Worm (Caenorhabditis elegans): ENCODE results near the gene lir-2.

lir-2 gene

DNA sequence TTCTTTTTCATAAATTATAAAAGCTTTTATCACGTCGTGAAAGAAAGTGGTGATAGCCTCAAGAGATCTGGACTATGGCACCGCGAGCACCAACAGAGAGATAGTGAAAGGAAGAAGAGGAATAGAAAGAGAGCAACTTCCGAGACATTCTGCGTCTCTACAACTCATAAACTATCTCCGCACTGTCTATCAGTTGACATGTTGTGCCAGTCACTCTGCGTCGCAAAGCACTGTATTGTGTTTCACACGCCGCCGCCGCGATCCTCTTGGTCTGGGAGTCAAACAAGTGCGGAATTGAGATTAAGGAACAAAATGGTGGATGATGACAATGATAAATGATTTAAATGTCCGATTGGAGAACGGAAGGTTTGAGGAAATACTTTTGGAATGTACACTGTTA lies 43.6 kb upstream of the lir-2 start:
- TF ChIP-seq tbx-2 (tag; optimal IDR thresholded peaks at IDR 0.05) (peak; percentile 29), swsn-7 (tag; optimal IDR thresholded peaks at IDR 0.05) (peak; percentile 21), unc-62 (GFP tag; optimal IDR thresholded peaks at IDR 0.05) (no peak), efl-1 (optimal IDR thresholded peaks at IDR 0.05) (peak; percentile 3 to 24), efl-1 (GFP tag; optimal IDR thresholded peaks at IDR 0.05 in 1 of 2) (peak in 1 of 2 experiments; percentile 12), mef-2 (tag; optimal IDR thresholded peaks at IDR 0.05) (no peak), tlp-1 (tag; optimal IDR thresholded peaks at IDR 0.05) (no peak), elt-2 (tag; optimal IDR thresholded peaks at IDR 0.05) (peak; percentile 48), nhr-84 (tag; optimal IDR thresholded peaks at IDR 0.05) (no peak), zip-4 (GFP tag; optimal IDR thresholded peaks at IDR 0.05) (no peak), egl-27 (tag; optimal IDR thresholded peaks at IDR 0.05) (no peak), ceh-90 (tag; optimal IDR thresholded peaks at IDR 0.05) (no peak), lin-35 (GFP tag; optimal IDR thresholded peaks at IDR 0.05) (no peak), nhr-11 (tag; optimal IDR thresholded peaks at IDR 0.05) (no peak), jun-1 (tag; optimal IDR thresholded peaks at IDR 0.05) (peak; percentile 26), dpl-1 (GFP tag; optimal IDR thresholded peaks at IDR 0.05) (no peak), blmp-1 (tag; optimal IDR thresholded peaks at IDR 0.05) (peak; percentile 37), unc-98 (GFP tag; IDR thresholded peaks at IDR 0.05) (no peak), mdl-1 (tag; optimal IDR thresholded peaks at IDR 0.05) (peak in 1 of 2 experiments; percentile 1), aly-2 (tag; optimal IDR thresholded peaks at IDR 0.05) (no peak), hlh-17 (GFP tag; optimal IDR thresholded peaks at IDR 0.05; ENCODE audit: borderline replicate concordance) (no peak), nhr-71 (tag; optimal IDR thresholded peaks at IDR 0.05) (peak; percentile 35), mab-9 (GFP tag; IDR thresholded peaks at IDR 0.05) (no peak), skn-1 (tag; optimal IDR thresholded peaks at IDR 0.05) (no peak), hpl-2 (GFP tag; optimal IDR thresholded peaks at IDR 0.05) (no peak), lin-14 (GFP tag; optimal IDR thresholded peaks at IDR 0.05) (peak; percentile 43), rnt-1 (tag; optimal IDR thresholded peaks at IDR 0.05) (peak; percentile 58), unc-86 (tag; optimal IDR thresholded peaks at IDR 0.05) (no peak), ama-1 (optimal IDR thresholded peaks at IDR 0.05) (no peak), grh-1 (GFP tag; IDR thresholded peaks at IDR 0.05) (no peak), nhr-90 (tag; optimal IDR thresholded peaks at IDR 0.05; ENCODE audit: poor library complexity) (no peak), C16A3.4 (tag; optimal IDR thresholded peaks at IDR 0.05) (no peak)

DNA sequence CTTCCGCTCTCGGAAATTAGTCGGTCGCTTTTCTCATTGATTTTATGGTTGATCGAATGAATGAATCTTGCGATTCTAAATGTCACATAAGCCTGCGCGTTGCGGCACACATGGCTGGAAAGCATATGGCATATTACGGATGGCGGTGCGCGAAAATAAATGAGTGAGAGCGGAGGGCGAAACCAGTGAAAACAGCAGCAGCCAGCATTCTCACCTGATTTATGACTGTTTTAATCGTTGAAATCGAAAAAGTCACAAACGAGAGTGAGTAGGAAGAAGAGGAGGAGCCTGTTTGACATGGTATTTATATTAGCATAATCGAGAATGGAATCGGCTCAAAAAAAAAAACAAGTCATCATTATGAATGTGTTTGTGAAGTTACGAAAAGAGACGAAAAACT lies 42.8 kb upstream of the lir-2 start:
- no peak for TF ChIP-seq ceh-90 (tag; optimal IDR thresholded peaks at IDR 0.05)
- peak; percentile 3 for TF ChIP-seq lin-14 (GFP tag; optimal IDR thresholded peaks at IDR 0.05)
- TF ChIP-seq hlh-4 (tag; optimal IDR thresholded peaks at IDR 0.05), result no peak
- TF ChIP-seq fkh-4 (tag; optimal IDR thresholded peaks at IDR 0.05; ENCODE audit: borderline replicate concordance), result no peak
- no peak for TF ChIP-seq dsc-1 (tag; optimal IDR thresholded peaks at IDR 0.05)
- no peak for TF ChIP-seq mdl-1 (tag; optimal IDR thresholded peaks at IDR 0.05)
- TF ChIP-seq nhr-47 (tag; optimal IDR thresholded peaks at IDR 0.05), result no peak
- TF ChIP-seq blmp-1 (tag; optimal IDR thresholded peaks at IDR 0.05), result peak; percentile 90
- TF ChIP-seq tlp-1 (tag; optimal IDR thresholded peaks at IDR 0.05), result no peak
- no peak for TF ChIP-seq aha-1 (tag; optimal IDR thresholded peaks at IDR 0.05)

DNA sequence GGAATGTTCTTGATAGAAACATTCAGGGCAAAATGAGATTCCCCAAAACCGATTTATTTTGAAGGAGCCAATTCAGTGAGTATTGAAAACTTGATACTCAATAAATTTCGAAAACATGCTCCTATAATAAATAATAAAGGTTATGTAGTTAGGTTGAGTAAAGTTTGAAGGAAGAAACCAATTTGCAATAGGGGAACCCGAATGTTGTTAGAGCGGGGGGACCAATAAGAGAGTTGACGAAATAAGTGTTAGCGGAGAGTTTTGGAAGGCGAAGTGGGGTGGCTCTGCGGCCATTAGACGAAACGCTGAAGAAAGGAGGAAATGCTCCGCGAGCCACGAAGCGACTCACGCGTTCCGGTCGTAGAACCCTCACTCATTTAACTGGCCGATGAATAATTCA lies 42.1 kb upstream of the lir-2 start:
- TF ChIP-seq lin-14 (GFP tag; optimal IDR thresholded peaks at IDR 0.05), result peak; percentile 19
- TF ChIP-seq ztf-4 (tag; optimal IDR thresholded peaks at IDR 0.05), result no peak
- TF ChIP-seq unc-86 (tag; optimal IDR thresholded peaks at IDR 0.05), result peak; percentile 53

DNA sequence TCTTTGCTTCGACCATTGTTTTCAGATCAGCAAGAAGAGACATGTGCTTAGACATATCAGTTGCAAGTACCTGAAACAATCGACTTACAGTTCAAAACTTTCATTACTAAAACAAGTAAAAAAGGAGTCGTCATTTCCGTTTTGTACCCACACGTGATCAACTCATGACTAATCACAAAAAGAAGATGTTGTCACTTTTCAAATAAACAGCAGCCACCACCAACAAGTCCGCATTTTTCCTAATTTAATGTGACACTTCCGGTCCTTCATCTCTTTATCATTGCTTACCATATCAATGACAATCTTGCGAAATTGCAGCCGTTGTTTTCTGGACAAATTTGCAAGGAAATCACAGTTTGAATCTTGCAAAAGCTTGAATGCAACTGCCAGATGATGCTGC lies 38.4 kb upstream of the lir-2 start:
- TF ChIP-seq mab-9 (GFP tag; IDR thresholded peaks at IDR 0.05) (no peak), snu-23 (GFP tag; optimal IDR thresholded peaks at IDR 0.05) (peak; percentile 46), blmp-1 (tag; optimal IDR thresholded peaks at IDR 0.05) (peak; percentile 71), ceh-8 (GFP tag; optimal IDR thresholded peaks at IDR 0.05) (no peak), nhr-71 (tag; optimal IDR thresholded peaks at IDR 0.05) (peak; percentile 63), lin-35 (GFP tag; optimal IDR thresholded peaks at IDR 0.05) (peak in 1 of 2 experiments; percentile 57), mdl-1 (tag; optimal IDR thresholded peaks at IDR 0.05) (peak in 1 of 2 experiments; percentile 6), tbx-2 (tag; optimal IDR thresholded peaks at IDR 0.05) (peak; percentile 63), nhr-19 (GFP tag; conservative IDR thresholded peaks at IDR 0.05) (peak; percentile 52), unc-130 (tag; optimal IDR thresholded peaks at IDR 0.05) (peak; percentile 65), nhr-85 (tag) (peak; percentile 78), grh-1 (GFP tag; IDR thresholded peaks at IDR 0.05) (peak; percentile 62; the same call in 1 of the 2 replicates), efl-1 (optimal IDR thresholded peaks at IDR 0.05) (no peak), efl-1 (GFP tag; optimal IDR thresholded peaks at IDR 0.05 in 1 of 2) (peak in 1 of 2 experiments; percentile 31), nhr-47 (tag; optimal IDR thresholded peaks at IDR 0.05) (peak; percentile 19), lin-14 (GFP tag; optimal IDR thresholded peaks at IDR 0.05) (peak; percentile 62), fkh-4 (tag; optimal IDR thresholded peaks at IDR 0.05; ENCODE audit: borderline replicate concordance) (no peak), nhr-20 (tag; optimal IDR thresholded peaks at IDR 0.05) (peak; percentile 55), lsy-2 (tag; optimal IDR thresholded peaks at IDR 0.05) (peak in 1 of 2 experiments; percentile 16), nhr-90 (tag; optimal IDR thresholded peaks at IDR 0.05; ENCODE audit: poor library complexity) (peak; percentile 70), ama-1 (optimal IDR thresholded peaks at IDR 0.05) (no peak), lin-13 (GFP tag; optimal IDR thresholded peaks at IDR 0.05) (no peak)
